Worm (Caenorhabditis elegans) whole organism, young adult: Measurements from ENCODE around the gene npr-20.
A peak's percentile ranks its signal among the peaks of the same experiment; 100 is the strongest.

Experiments
- B0019.2 ChIP-seq: fragments of 200-800 bp; sonication (Bioruptor generic); conservative IDR thresholded peaks from 2 replicates; pipeline ENCODE4 v1.3.6; 2022; ENCODE audit warnings: missing genetic modification reagents, missing genetic modification characterization, missing compliant biosample characterization
- F22D6.2 ChIP-seq: sonication (generic microtip); optimal IDR thresholded peaks from 2 replicates; lab custom pipeline; 2016; ENCODE audit warnings: mild to moderate bottlenecking, missing genetic modification characterization, missing compliant biosample characterization
- F33H1.4 ChIP-seq: fragments of 200-800 bp; sonication (Bioruptor generic); IDR thresholded peaks from 2 replicates; pipeline ENCODE4 v1.3.6; 2022; ENCODE audit warnings: missing genetic modification reagents, missing genetic modification characterization, missing compliant biosample characterization
- F37B4.10 ChIP-seq: fragments of 200-800 bp; sonication (Bioruptor generic); IDR thresholded peaks from 2 replicates; pipeline ENCODE4 v1.3.6; 2022; ENCODE audit warnings: missing genetic modification characterization, missing compliant biosample characterization
- F49E8.2 ChIP-seq: sonication (generic microtip); optimal IDR thresholded peaks from 3 replicates; lab custom pipeline; 2017; ENCODE audit warnings: missing genetic modification characterization, mild to moderate bottlenecking, missing compliant biosample characterization, antibody characterized with exemption, moderate library complexity; ENCODE audit not compliant: insufficient read depth
- F57A8.1 ChIP-seq: fragments of 200-800 bp; sonication (Bioruptor generic); optimal IDR thresholded peaks from 2 replicates; lab custom pipeline; 2018; ENCODE audit warnings: mild to moderate bottlenecking, missing genetic modification characterization, moderate library complexity, missing compliant biosample characterization
- ama-1 ChIP-seq, 3 experiments: fragments of 150-350 bp in 1 of 3; sonication (generic microtip) in 2 of 3; optimal IDR thresholded peaks; 2 replicates each; lab custom pipeline; 2014 to 2018; ENCODE audit warnings: missing biosample characterization in 2 of 3, missing genetic modification characterization in 2 of 3, missing genetic modification reagents in 2 of 3
- attf-5 ChIP-seq: fragments of 200-800 bp; sonication (Bioruptor generic); optimal IDR thresholded peaks from 2 replicates; lab custom pipeline; 2018; ENCODE audit warnings: mild to moderate bottlenecking, missing genetic modification characterization, missing compliant biosample characterization
- ceh-40 ChIP-seq: fragments of 200-800 bp; sonication (Bioruptor generic); IDR thresholded peaks from 2 replicates; pipeline ENCODE4 v1.3.6; 2022; ENCODE audit warnings: missing genetic modification characterization, missing compliant biosample characterization
- ceh-58 ChIP-seq: fragments of 200-800 bp; sonication (Bioruptor generic); IDR thresholded peaks from 2 replicates; pipeline ENCODE4 v1.3.6; 2022; ENCODE audit warnings: missing genetic modification characterization, missing compliant biosample characterization
- dpl-1 ChIP-seq: fragments of 150-350 bp; optimal IDR thresholded peaks from 2 replicates; lab custom pipeline; 2014; ENCODE audit warnings: missing biosample characterization, missing genetic modification reagents, missing genetic modification characterization
- efl-1 ChIP-seq: fragments of 150-350 bp; optimal IDR thresholded peaks from 2 replicates; lab custom pipeline; 2014; ENCODE audit warnings: missing biosample characterization, missing genetic modification reagents, missing genetic modification characterization
- egl-44 ChIP-seq: fragments of 200-800 bp; sonication (Bioruptor generic); IDR thresholded peaks from 2 replicates; pipeline ENCODE4 v1.3.6; 2022; ENCODE audit warnings: missing genetic modification reagents, missing genetic modification characterization, missing compliant biosample characterization
- gei-17 ChIP-seq: fragments of 200-800 bp; sonication (Bioruptor generic); optimal IDR thresholded peaks from 2 replicates; lab custom pipeline; 2018; ENCODE audit warnings: mild to moderate bottlenecking, missing genetic modification characterization, missing compliant biosample characterization
- hsf-1 ChIP-seq: fragments of 200-800 bp; sonication (Bioruptor generic); IDR thresholded peaks from 2 replicates; pipeline ENCODE4 v1.3.6; 2022; ENCODE audit warnings: missing genetic modification reagents, missing genetic modification characterization, missing compliant biosample characterization
- lin-35 ChIP-seq, 3 experiments: fragments of 150-350 bp in 2 of 3; sonication (generic microtip) in 1 of 3; optimal IDR thresholded peaks; 2 replicates each; lab custom pipeline; 2014 to 2018; ENCODE audit warnings: missing biosample characterization in 3 of 3, missing genetic modification characterization in 3 of 3, missing genetic modification reagents in 3 of 3
- lir-1 ChIP-seq: fragments of 200-800 bp; sonication (Bioruptor generic); conservative IDR thresholded peaks from 2 replicates; pipeline ENCODE4 v1.3.6; 2022; ENCODE audit warnings: missing genetic modification reagents, missing genetic modification characterization, missing compliant biosample characterization
- mel-28 ChIP-seq: sonication (generic microtip); optimal IDR thresholded peaks from 2 replicates; lab custom pipeline; 2016; ENCODE audit warnings: borderline replicate concordance, mild to moderate bottlenecking, missing genetic modification characterization, missing compliant biosample characterization
- nhr-80 ChIP-seq: sonication (generic microtip); optimal IDR thresholded peaks from 2 replicates; lab custom pipeline; 2016; ENCODE audit warnings: missing genetic modification characterization, missing compliant biosample characterization
- repo-1 ChIP-seq: sonication (generic microtip); optimal IDR thresholded peaks from 2 replicates; lab custom pipeline; 2017; ENCODE audit warnings: mild to moderate bottlenecking, missing genetic modification characterization, missing compliant biosample characterization
- sdz-38 ChIP-seq: sonication (generic microtip); optimal IDR thresholded peaks from 2 replicates; lab custom pipeline; 2016; ENCODE audit warnings: missing genotype, missing genetic modification characterization, missing compliant biosample characterization
- snpc-4 ChIP-seq, 5 experiments: fragments of 150-350 bp in 1 of 5; sonication (generic microtip) in 4 of 5; optimal IDR thresholded peaks; 2 replicates each; lab custom pipeline; 2014 to 2018; ENCODE audit warnings: missing genetic modification characterization in 5 of 5, missing biosample characterization in 3 of 5, antibody characterized with exemption in 2 of 5, mild to moderate bottlenecking in 2 of 5, missing compliant biosample characterization in 2 of 5, missing genotype in 2 of 5, moderate library complexity in 2 of 5, missing genetic modification reagents in 1 of 5
- sptf-2 ChIP-seq: fragments of 200-800 bp; sonication (Bioruptor generic); optimal IDR thresholded peaks from 2 replicates; lab custom pipeline; 2018; ENCODE audit warnings: mild to moderate bottlenecking, missing genetic modification characterization, missing compliant biosample characterization
- tbp1 ChIP-seq: fragments of 200-800 bp; sonication (Bioruptor generic); optimal IDR thresholded peaks from 2 replicates; lab custom pipeline; 2018; ENCODE audit warnings: mild to moderate bottlenecking, missing genetic modification characterization, missing compliant biosample characterization
- tlf-1 ChIP-seq: fragments of 200-800 bp; sonication (Bioruptor generic); optimal IDR thresholded peaks from 2 replicates; lab custom pipeline; 2018; ENCODE audit warnings: mild to moderate bottlenecking, missing genetic modification characterization, missing compliant biosample characterization
- zfh-2 ChIP-seq: fragments of 200-800 bp; sonication (Bioruptor generic); conservative IDR thresholded peaks from 2 replicates; pipeline ENCODE4 v1.3.6; 2022; ENCODE audit warnings: missing genetic modification reagents, missing genetic modification characterization, missing compliant biosample characterization
- ztf-28 ChIP-seq: fragments of 200-800 bp; sonication (Bioruptor generic); IDR thresholded peaks from 2 replicates; pipeline ENCODE4 v1.3.6; 2022; ENCODE audit warnings: missing genetic modification reagents, missing genetic modification characterization, missing compliant biosample characterization
- ztf-3 ChIP-seq: fragments of 200-800 bp; sonication (Bioruptor generic); optimal IDR thresholded peaks from 2 replicates; lab custom pipeline; 2018; ENCODE audit warnings: mild to moderate bottlenecking, missing genetic modification characterization, missing compliant biosample characterization

Gene npr-20

ce11 chrII:8903871-8904270 is 38.9 kb upstream of the npr-20 start:
- TF ChIP-seq F33H1.4 (GFP tag; lab: Robert Waterston, UW) (peak; percentile 9; the same call in 1 of the 2 replicates), egl-44 (GFP tag; lab: Robert Waterston, UW) (no peak), ama-1 (optimal IDR thresholded peaks at IDR 0.05; lab: Kevin White, UChicago) (no peak), ama-1 (GFP tag; optimal IDR thresholded peaks at IDR 0.05; lab: Kevin White, UChicago) (no peak), gei-17 (GFP tag; lab: Kevin White, UChicago) (no peak)

ce11 chrII:8899357-8899748 is 34.4 kb upstream of the npr-20 start:
- no peak for TF ChIP-seq ztf-3 (GFP tag; lab: Kevin White, UChicago)
- TF ChIP-seq tbp1 (GFP tag; lab: Kevin White, UChicago): no peak
- TF ChIP-seq mel-28: no peak
- no peak for TF ChIP-seq ceh-58 (GFP tag; lab: Robert Waterston, UW)
- TF ChIP-seq repo-1 (tag; lab: Kevin White, UChicago): no peak
- TF ChIP-seq F57A8.1 (GFP tag; lab: Kevin White, UChicago): no peak
- TF ChIP-seq F37B4.10 (GFP tag; lab: Robert Waterston, UW): no peak
- TF ChIP-seq sdz-38 (tag; lab: Kevin White, UChicago): no peak
- no peak for TF ChIP-seq ceh-40 (GFP tag; lab: Robert Waterston, UW)
- TF ChIP-seq attf-5 (GFP tag; lab: Kevin White, UChicago): no peak
- TF ChIP-seq sptf-2 (GFP tag; lab: Kevin White, UChicago): no peak
- TF ChIP-seq lir-1 (GFP tag; lab: Robert Waterston, UW): no peak

- no peak for TF ChIP-seq lin-35 (GFP tag; optimal IDR thresholded peaks at IDR 0.05; lab: Kevin White, UChicago)
- TF ChIP-seq, all 124 proteins: peak for 0
Observed at ce11 chrII:8898582-8899356, 33.8 kb upstream of the npr-20 start.

ce11 chrII:8897244-8897643 is 32.3 kb upstream of the npr-20 start:
- TF ChIP-seq efl-1 (GFP tag; lab: Kevin White, UChicago): no peak
- no peak for TF ChIP-seq F49E8.2 (tag; lab: Kevin White, UChicago)
- no peak for TF ChIP-seq B0019.2 (GFP tag; lab: Robert Waterston, UW)
- TF ChIP-seq tlf-1 (GFP tag; lab: Kevin White, UChicago): no peak
- TF ChIP-seq ztf-28 (GFP tag; lab: Robert Waterston, UW): no peak
- TF ChIP-seq dpl-1 (GFP tag; lab: Kevin White, UChicago): no peak

- TF ChIP-seq F57A8.1 (GFP tag; lab: Kevin White, UChicago): no peak
- no peak for TF ChIP-seq egl-44 (GFP tag; lab: Robert Waterston, UW)
- TF ChIP-seq F22D6.2 (tag; lab: Kevin White, UChicago): no peak
- no peak for TF ChIP-seq ceh-58 (GFP tag; lab: Robert Waterston, UW)
- 0 out of 2 replicates have a peak, but pooled peaks have one; percentile 37 for TF ChIP-seq zfh-2 (GFP tag; lab: Robert Waterston, UW)
- TF ChIP-seq ceh-40 (GFP tag; lab: Robert Waterston, UW): no peak
Observed at ce11 chrII:8896541-8896940, 31.6 kb upstream of the npr-20 start, which contains the start of gene lat-1. Gene lat-1 (plus strand): TSS chrII:8896841.

ce11 chrII:8895895-8896294 is 30.9 kb upstream of the npr-20 start:
- TF ChIP-seq nhr-80 (tag; lab: Kevin White, UChicago) (peak; percentile 55), hsf-1 (GFP tag; lab: Robert Waterston, UW) (no peak), snpc-4 (GFP tag; optimal IDR thresholded peaks at IDR 0.05; lab: Kevin White, UChicago) (no peak), snpc-4 (tag; optimal IDR thresholded peaks at IDR 0.05; lab: Kevin White, UChicago) (no peak)
